2 fruit fly cellular contexts compared by ENCODE assay signal in the genomic region with DNA sequence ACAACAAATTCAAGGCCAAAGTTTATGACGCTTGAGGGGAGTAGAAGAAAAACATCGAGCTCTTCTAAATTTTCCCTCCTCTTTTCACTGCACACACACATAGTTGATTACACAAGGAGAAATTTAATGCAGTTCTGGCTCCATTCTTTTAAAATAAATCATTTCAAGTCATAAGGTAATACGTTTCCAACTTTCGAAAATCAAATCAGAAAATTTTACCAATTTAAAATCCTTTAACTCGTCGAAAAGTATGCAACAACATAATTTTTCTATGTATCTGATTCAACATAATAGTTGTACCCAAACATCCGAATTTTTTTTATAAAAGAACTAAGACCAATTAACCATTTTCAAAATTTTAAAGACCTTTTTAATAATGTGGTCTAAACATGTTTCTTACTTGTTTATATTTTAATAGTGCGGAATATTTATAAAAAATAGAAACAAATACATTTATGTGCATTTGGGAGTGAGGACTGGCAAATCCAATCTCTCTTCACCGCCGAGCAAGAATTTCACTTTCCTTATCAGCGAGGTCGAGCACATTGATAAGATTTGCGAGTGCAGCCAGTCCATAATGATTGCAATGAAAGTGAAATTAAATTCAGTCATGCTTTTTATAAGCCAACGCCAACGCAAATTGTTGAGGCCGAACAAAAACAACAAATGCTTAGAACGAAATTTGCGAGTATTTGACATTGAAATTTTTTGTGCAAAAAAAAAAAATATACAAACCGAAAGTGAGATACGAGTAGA.
TF ChIP-seq lines count a peak whose summit lies in the region.

No protein-coding gene starts in this region.

TF ChIP-seq in whole organism, embryonic, 481 proteins besides CTCF, POLR2A, EP300 and RAD21 (continued from another document and continues in another):
- peak; percentile 12 for TF ChIP-seq Blimp-1 (GFP tag; optimal IDR thresholded peaks at IDR 0.05; lab: Kevin White, UChicago)
- TF ChIP-seq Sox102F (GFP tag; optimal IDR thresholded peaks at IDR 0.05; lab: Kevin White, UChicago) = peak; percentile 33
- TF ChIP-seq Side (GFP tag; optimal IDR thresholded peaks at IDR 0.05; lab: Kevin White, UChicago) = no peak
- TF ChIP-seq PHDP (tag; optimal IDR thresholded peaks at IDR 0.05; lab: Kevin White, UChicago) = peak; percentile 37
- TF ChIP-seq Aef1 (GFP tag; IDR thresholded peaks at IDR 0.05; lab: Robert Waterston, UW) = no peak
- no peak for TF ChIP-seq bowl (GFP tag; IDR thresholded peaks at IDR 0.05; lab: Robert Waterston, UW)
- no peak for TF ChIP-seq Camta (GFP tag; optimal IDR thresholded peaks at IDR 0.05; lab: Kevin White, UChicago)
- peak; percentile 23 for TF ChIP-seq CG12391 (tag; optimal IDR thresholded peaks at IDR 0.05; lab: Kevin White, UChicago)
- peak; percentile 34 for TF ChIP-seq CG2120 (GFP tag; optimal IDR thresholded peaks at IDR 0.05; lab: Kevin White, UChicago)
- no peak for TF ChIP-seq dati (GFP tag; IDR thresholded peaks at IDR 0.05; lab: Robert Waterston, UW)
- TF ChIP-seq CG5953 (GFP tag; IDR thresholded peaks at IDR 0.05; lab: Robert Waterston, UW) = no peak
- no peak for TF ChIP-seq vvl (GFP tag; IDR thresholded peaks at IDR 0.05; lab: Robert Waterston, UW)
- no peak for TF ChIP-seq CG9727 (GFP tag; optimal IDR thresholded peaks at IDR 0.05; lab: Kevin White, UChicago)
- peak; percentile 1 for TF ChIP-seq CG17829 (tag; optimal IDR thresholded peaks at IDR 0.05; lab: Kevin White, UChicago)
- no peak for TF ChIP-seq CG10366 (GFP tag; IDR thresholded peaks at IDR 0.05; lab: Robert Waterston, UW)
- TF ChIP-seq Drgx (GFP tag; IDR thresholded peaks at IDR 0.05; lab: Robert Waterston, UW) = 0 out of 2 replicates have a peak, but pooled peaks have one; percentile 14
- TF ChIP-seq CG2712 (tag; optimal IDR thresholded peaks at IDR 0.05; lab: Kevin White, UChicago) = peak; percentile 17
- TF ChIP-seq ac (GFP tag; optimal IDR thresholded peaks at IDR 0.05; lab: Kevin White, UChicago) = no peak
- no peak for TF ChIP-seq CG15601 (tag; optimal IDR thresholded peaks at IDR 0.05; lab: Kevin White, UChicago)
- TF ChIP-seq Kr (GFP tag; optimal IDR thresholded peaks at IDR 0.05; lab: Kevin White, UChicago) = no peak
- no peak for TF ChIP-seq hb (GFP tag; IDR thresholded peaks at IDR 0.05; lab: Robert Waterston, UW; ENCODE audit: partially characterized antibody)
- TF ChIP-seq CG17328 (GFP tag; IDR thresholded peaks at IDR 0.05; lab: Robert Waterston, UW) = 0 out of 2 replicates have a peak, but pooled peaks have one; percentile 23
- TF ChIP-seq fru (optimal IDR thresholded peaks at IDR 0.05; lab: Kevin White, UChicago) = no peak
- TF ChIP-seq vnd (GFP tag; IDR thresholded peaks at IDR 0.05; lab: Robert Waterston, UW; ENCODE audit: partially characterized antibody) = no peak
- no peak for TF ChIP-seq CG14667 (GFP tag; IDR thresholded peaks at IDR 0.05; lab: Robert Waterston, UW)
- no peak for TF ChIP-seq Rfx (GFP tag; IDR thresholded peaks at IDR 0.05; lab: Robert Waterston, UW)
- peak; percentile 10 for TF ChIP-seq CG17359 (tag; optimal IDR thresholded peaks at IDR 0.05; lab: Kevin White, UChicago)
- no peak for TF ChIP-seq CG11696 (GFP tag; IDR thresholded peaks at IDR 0.05; lab: Robert Waterston, UW)
- TF ChIP-seq CG15269 (tag; optimal IDR thresholded peaks at IDR 0.05; lab: Kevin White, UChicago) = no peak
- TF ChIP-seq Opbp (GFP tag; IDR thresholded peaks at IDR 0.05; lab: Robert Waterston, UW; ENCODE audit: partially characterized antibody) = no peak
- no peak for TF ChIP-seq hth (optimal IDR thresholded peaks at IDR 0.05; lab: Kevin White, UChicago)
- peak; percentile 17; the same call in 1 of the 2 replicates for TF ChIP-seq Xrp1 (GFP tag; IDR thresholded peaks at IDR 0.05; lab: Robert Waterston, UW)
- TF ChIP-seq kay (GFP tag; optimal IDR thresholded peaks at IDR 0.05; lab: Kevin White, UChicago) = no peak
- no peak for TF ChIP-seq oc (tag; optimal IDR thresholded peaks at IDR 0.05; lab: Kevin White, UChicago)
- TF ChIP-seq CG4617 (GFP tag; optimal IDR thresholded peaks at IDR 0.05; lab: Kevin White, UChicago; ENCODE audit: borderline replicate concordance) = no peak
- TF ChIP-seq CG6683 (GFP tag; optimal IDR thresholded peaks at IDR 0.05; lab: Kevin White, UChicago) = no peak
- TF ChIP-seq CG1792 (GFP tag; optimal IDR thresholded peaks at IDR 0.05; lab: Kevin White, UChicago) = no peak
- no peak for TF ChIP-seq CG10979 (tag; optimal IDR thresholded peaks at IDR 0.05; lab: Kevin White, UChicago)
- 0 out of 2 replicates have a peak, but pooled peaks have one; percentile 5 for TF ChIP-seq CG9932 (GFP tag; IDR thresholded peaks at IDR 0.05; lab: Robert Waterston, UW)
- no peak for TF ChIP-seq pros (GFP tag; optimal IDR thresholded peaks at IDR 0.05; lab: Kevin White, UChicago)
- TF ChIP-seq row (GFP tag; IDR thresholded peaks at IDR 0.05; lab: Robert Waterston, UW) = peak; percentile 21; the same call in 1 of the 3 replicates
- TF ChIP-seq onecut (GFP tag; IDR thresholded peaks at IDR 0.05; lab: Robert Waterston, UW) = no peak
- no peak for TF ChIP-seq sqz (GFP tag; optimal IDR thresholded peaks at IDR 0.05; lab: Kevin White, UChicago)
- no peak for TF ChIP-seq twi (tag; optimal IDR thresholded peaks at IDR 0.05; lab: Kevin White, UChicago)
- TF ChIP-seq gce (GFP tag; IDR thresholded peaks at IDR 0.05; lab: Robert Waterston, UW) = no peak
- TF ChIP-seq jing (GFP tag; optimal IDR thresholded peaks at IDR 0.05; lab: Kevin White, UChicago) = no peak
- TF ChIP-seq Chrac-16 (GFP tag; optimal IDR thresholded peaks at IDR 0.05; lab: Kevin White, UChicago) = no peak
- no peak for TF ChIP-seq CG7372 (GFP tag; IDR thresholded peaks at IDR 0.05; lab: Robert Waterston, UW)
- no peak for TF ChIP-seq prd (optimal IDR thresholded peaks at IDR 0.05; lab: Kevin White, UChicago)
- TF ChIP-seq prd (GFP tag; IDR thresholded peaks at IDR 0.05; lab: Robert Waterston, UW) = no peak
- TF ChIP-seq trh (GFP tag; optimal IDR thresholded peaks at IDR 0.05; lab: Kevin White, UChicago) = no peak
- no peak for TF ChIP-seq CG3847 (GFP tag; IDR thresholded peaks at IDR 0.05; lab: Robert Waterston, UW)
- no peak for TF ChIP-seq MBD-R2 (GFP tag; IDR thresholded peaks at IDR 0.05; lab: Robert Waterston, UW)
- peak; percentile 22 for TF ChIP-seq phol (tag; optimal IDR thresholded peaks at IDR 0.05; lab: Kevin White, UChicago)
- TF ChIP-seq lbe (GFP tag; optimal IDR thresholded peaks at IDR 0.05; lab: Kevin White, UChicago) = peak; percentile 21
- TF ChIP-seq bsh (GFP tag; optimal IDR thresholded peaks at IDR 0.05; lab: Kevin White, UChicago) = peak in 1 of 2 experiments; percentile 33
- TF ChIP-seq CG7987 (GFP tag; optimal IDR thresholded peaks at IDR 0.05; lab: Kevin White, UChicago) = no peak
- peak; percentile 16 for TF ChIP-seq CG18262 (tag; optimal IDR thresholded peaks at IDR 0.05; lab: Kevin White, UChicago)
- TF ChIP-seq CG18476 (GFP tag; optimal IDR thresholded peaks at IDR 0.05; lab: Kevin White, UChicago) = no peak
- TF ChIP-seq Hr3 (GFP tag; optimal IDR thresholded peaks at IDR 0.05; lab: Kevin White, UChicago) = peak; percentile 2
- TF ChIP-seq trem (tag; optimal IDR thresholded peaks at IDR 0.05; lab: Kevin White, UChicago) = no peak
- peak; percentile 11 for TF ChIP-seq Hsf (GFP tag; optimal IDR thresholded peaks at IDR 0.05; lab: Kevin White, UChicago)
- TF ChIP-seq grau (tag; optimal IDR thresholded peaks at IDR 0.05; lab: Kevin White, UChicago) = peak; percentile 14

TF ChIP-seq in whole organism, prepupa, 60 proteins besides CTCF, POLR2A, EP300 and RAD21 (continued from another document):
- TF ChIP-seq OdsH (GFP tag; optimal IDR thresholded peaks at IDR 0.05; lab: Kevin White, UChicago) (peak; percentile 48), Blimp-1 (GFP tag; optimal IDR thresholded peaks at IDR 0.05; lab: Kevin White, UChicago) (no peak), CG3919 (GFP tag; optimal IDR thresholded peaks at IDR 0.05; lab: Kevin White, UChicago) (peak; percentile 55), CG11762 (GFP tag; optimal IDR thresholded peaks at IDR 0.05; lab: Kevin White, UChicago; ENCODE audit: insufficient read depth) (no peak), acj6 (GFP tag; optimal IDR thresholded peaks at IDR 0.05; lab: Kevin White, UChicago) (peak; percentile 63), Hr39 (GFP tag; optimal IDR thresholded peaks at IDR 0.05; lab: Kevin White, UChicago) (peak; percentile 45), CG7368 (GFP tag; optimal IDR thresholded peaks at IDR 0.05; lab: Kevin White, UChicago) (no peak), esn (GFP tag; optimal IDR thresholded peaks at IDR 0.05; lab: Kevin White, UChicago) (peak; percentile 71), topi (GFP tag; optimal IDR thresholded peaks at IDR 0.05; lab: Kevin White, UChicago) (peak; percentile 43), CG8119 (GFP tag; IDR thresholded peaks at IDR 0.05; lab: Robert Waterston, UW) (peak; percentile 25; the same call in 1 of the 3 replicates), Gug (GFP tag; IDR thresholded peaks at IDR 0.05; lab: Robert Waterston, UW) (no peak), CG4318 (GFP tag; optimal IDR thresholded peaks at IDR 0.05; lab: Kevin White, UChicago) (no peak), eg (GFP tag; IDR thresholded peaks at IDR 0.05; lab: Robert Waterston, UW) (0 out of 3 replicates have a peak, but pooled peaks have one; percentile 24), dsx (GFP tag; optimal IDR thresholded peaks at IDR 0.05; lab: Kevin White, UChicago; ENCODE audit: poor library complexity, severe bottlenecking) (peak; percentile 22), CG11294 (GFP tag; IDR thresholded peaks at IDR 0.05; lab: Robert Waterston, UW) (no peak), CG6854 (GFP tag; optimal IDR thresholded peaks at IDR 0.05; lab: Kevin White, UChicago) (no peak), Eip78C (GFP tag; lab: Kevin White, UChicago) (peak; percentile 89), pdm3 (GFP tag; optimal IDR thresholded peaks at IDR 0.05; lab: Kevin White, UChicago) (peak; percentile 54), Lpt (GFP tag; optimal IDR thresholded peaks at IDR 0.05; lab: Kevin White, UChicago) (no peak), CG10669 (GFP tag; optimal IDR thresholded peaks at IDR 0.05; lab: Kevin White, UChicago) (peak; percentile 45), CG11902 (GFP tag; optimal IDR thresholded peaks at IDR 0.05; lab: Kevin White, UChicago) (no peak), CG6792 (GFP tag; optimal IDR thresholded peaks at IDR 0.05; lab: Kevin White, UChicago) (peak; percentile 40), CG34406 (GFP tag; optimal IDR thresholded peaks at IDR 0.05; lab: Kevin White, UChicago) (peak; percentile 57), CG8632 (GFP tag; optimal IDR thresholded peaks at IDR 0.05; lab: Kevin White, UChicago) (peak; percentile 56), lz (GFP tag; optimal IDR thresholded peaks at IDR 0.05; lab: Kevin White, UChicago) (peak; percentile 25), vri (GFP tag; optimal IDR thresholded peaks at IDR 0.05; lab: Kevin White, UChicago) (peak; percentile 14), Hr4 (GFP tag; optimal IDR thresholded peaks at IDR 0.05; lab: Kevin White, UChicago) (peak; percentile 46), CG8319 (GFP tag; optimal IDR thresholded peaks at IDR 0.05; lab: Kevin White, UChicago) (peak; percentile 41), CG3032 (tag; optimal IDR thresholded peaks at IDR 0.05; lab: Kevin White, UChicago) (peak; percentile 30), Sox14 (GFP tag; optimal IDR thresholded peaks at IDR 0.05; lab: Kevin White, UChicago) (peak; percentile 39), CG6808 (GFP tag; optimal IDR thresholded peaks at IDR 0.05; lab: Kevin White, UChicago) (peak; percentile 11), Hr38 (GFP tag; optimal IDR thresholded peaks at IDR 0.05; lab: Kevin White, UChicago) (no peak), Sox15 (GFP tag; optimal IDR thresholded peaks at IDR 0.05; lab: Kevin White, UChicago) (no peak), ss (GFP tag; optimal IDR thresholded peaks at IDR 0.05; lab: Kevin White, UChicago) (no peak), Met (GFP tag; optimal IDR thresholded peaks at IDR 0.05; lab: Kevin White, UChicago) (peak; percentile 65), fkh (GFP tag; optimal IDR thresholded peaks at IDR 0.05; lab: Kevin White, UChicago) (no peak), CG16779 (tag; optimal IDR thresholded peaks at IDR 0.05; lab: Kevin White, UChicago) (no peak), Ets21C (GFP tag; optimal IDR thresholded peaks at IDR 0.05; lab: Kevin White, UChicago) (no peak)
